Worm (Caenorhabditis elegans): ENCODE data around the gene F54F7.6.

Gene F54F7.6

DNA sequence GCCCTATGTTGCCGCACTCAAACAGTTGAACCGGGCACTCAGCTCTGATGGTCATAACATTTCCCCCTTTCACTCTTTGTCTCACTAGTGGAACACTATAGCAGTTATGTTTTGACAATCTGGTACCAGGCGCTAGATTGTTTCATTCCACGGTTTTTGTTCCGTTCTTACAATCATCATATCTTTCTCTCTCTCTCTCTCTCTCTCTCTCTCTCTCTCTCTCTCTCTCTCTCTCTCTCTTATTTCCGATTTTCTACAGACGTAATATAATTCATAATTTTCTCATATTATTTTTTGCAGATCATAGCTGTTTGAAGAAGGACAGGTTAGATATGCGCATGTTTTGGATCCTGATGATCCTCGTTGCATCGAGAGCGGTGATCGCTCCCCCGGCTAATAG is 48.6 kb downstream of the F54F7.6 start, which contains the start of gene Y62H9A.12:
Y62H9A.12 (plus strand) TSS at position 301 of the 400 bp plus-strand sequence.
- TF ChIP-seq elt-3 (tag; optimal IDR thresholded peaks at IDR 0.05) (no peak), ceh-28 (tag; optimal IDR thresholded peaks at IDR 0.05) (no peak), aly-2 (tag; optimal IDR thresholded peaks at IDR 0.05) (no peak), snpc-4 (tag; optimal IDR thresholded peaks at IDR 0.05) (no peak), lin-15B (tag; optimal IDR thresholded peaks at IDR 0.05) (no peak), unc-62 (GFP tag; optimal IDR thresholded peaks at IDR 0.05) (no peak), nhr-77 (tag; optimal IDR thresholded peaks at IDR 0.05) (no peak), jun-1 (tag; optimal IDR thresholded peaks at IDR 0.05) (no peak), fkh-10 (GFP tag; optimal IDR thresholded peaks at IDR 0.05) (no peak)
